Worm (Caenorhabditis elegans) whole organism, late embryonic: ENCODE data around the gene vha-14.

Source experiments
- F13H6.1 ChIP-seq: sonication (generic microtip); optimal IDR thresholded peaks from 2 replicates; lab custom pipeline; 2016; ENCODE audit warnings: missing genetic modification characterization, missing compliant biosample characterization
- K02D7.2 ChIP-seq: sonication (generic microtip); optimal IDR thresholded peaks from 2 replicates; lab custom pipeline; 2017; ENCODE audit warnings: mild to moderate bottlenecking, missing genetic modification characterization, missing compliant biosample characterization
- T23F11.4 ChIP-seq: fragments of 200-800 bp; sonication (Bioruptor generic); optimal IDR thresholded peaks from 2 replicates; lab custom pipeline; 2018; ENCODE audit warnings: mild to moderate bottlenecking, missing genetic modification characterization, missing compliant biosample characterization
- ceh-19 ChIP-seq: fragments of 200-800 bp; sonication (Bioruptor generic); optimal IDR thresholded peaks from 2 replicates; lab custom pipeline; 2018; ENCODE audit warnings: mild to moderate bottlenecking, missing genetic modification characterization, missing compliant biosample characterization
- ceh-30 ChIP-seq: fragments of 150-350 bp; optimal IDR thresholded peaks from 2 replicates; lab custom pipeline; 2014; ENCODE audit warnings: missing biosample characterization, missing genetic modification characterization
- ceh-34 ChIP-seq: sonication (generic microtip); optimal IDR thresholded peaks from 2 replicates; lab custom pipeline; 2016; ENCODE audit warnings: mild to moderate bottlenecking, missing genetic modification characterization, missing compliant biosample characterization
- ceh-45 ChIP-seq: fragments of 200-800 bp; sonication (Bioruptor generic); IDR thresholded peaks from 2 replicates; pipeline ENCODE4 v1.3.6; 2022; ENCODE audit warnings: missing genetic modification reagents, missing genetic modification characterization, missing compliant biosample characterization
- ceh-48 ChIP-seq: sonication (generic microtip); optimal IDR thresholded peaks from 2 replicates; lab custom pipeline; 2016; ENCODE audit warnings: missing genetic modification characterization, inconsistent platforms, missing compliant biosample characterization
- ceh-6 ChIP-seq: fragments of 200-800 bp; sonication (Bioruptor generic); optimal IDR thresholded peaks from 2 replicates; lab custom pipeline; 2018; ENCODE audit warnings: mild to moderate bottlenecking, missing genetic modification characterization, missing compliant biosample characterization
- dve-1 ChIP-seq: sonication (generic microtip); optimal IDR thresholded peaks from 2 replicates; lab custom pipeline; 2017; ENCODE audit warnings: antibody characterized with exemption, mild to moderate bottlenecking, missing genetic modification characterization, missing compliant biosample characterization
- elt-2 ChIP-seq: sonication (generic microtip); optimal IDR thresholded peaks from 2 replicates; lab custom pipeline; 2016; ENCODE audit warnings: missing genetic modification reagents, missing genetic modification characterization, missing compliant biosample characterization
- ets-4 ChIP-seq: sonication (generic microtip); optimal IDR thresholded peaks from 2 replicates; lab custom pipeline; 2016; ENCODE audit warnings: missing genetic modification characterization, missing compliant biosample characterization
- fax-1 ChIP-seq: sonication (generic microtip); optimal IDR thresholded peaks from 2 replicates; lab custom pipeline; 2016; ENCODE audit warnings: missing genotype, missing genetic modification characterization, missing compliant biosample characterization
- fkh-10 ChIP-seq: fragments of 150-350 bp; optimal IDR thresholded peaks from 2 replicates; lab custom pipeline; 2014; ENCODE audit warnings: missing biosample characterization, missing genetic modification reagents, missing genetic modification characterization
- gmeb-2 ChIP-seq: sonication (generic microtip); optimal IDR thresholded peaks from 2 replicates; lab custom pipeline; 2016; ENCODE audit warnings: missing genetic modification characterization, inconsistent platforms, missing compliant biosample characterization
- hlh-13 ChIP-seq: fragments of 200-800 bp; sonication (Bioruptor generic); optimal IDR thresholded peaks from 2 replicates; lab custom pipeline; 2018; ENCODE audit warnings: mild to moderate bottlenecking, missing genetic modification characterization, missing compliant biosample characterization
- hlh-30 ChIP-seq: sonication (generic microtip); optimal IDR thresholded peaks from 2 replicates; lab custom pipeline; 2017; ENCODE audit warnings: antibody characterized with exemption, missing genetic modification characterization, missing compliant biosample characterization; ENCODE audit not compliant: insufficient read depth
- lim-6 ChIP-seq: sonication (generic microtip); optimal IDR thresholded peaks from 2 replicates; lab custom pipeline; 2016; ENCODE audit warnings: missing genetic modification characterization, missing compliant biosample characterization
- lin-11 ChIP-seq: fragments of 200-800 bp; sonication (Bioruptor generic); optimal IDR thresholded peaks from 2 replicates; lab custom pipeline; 2018; ENCODE audit warnings: mild to moderate bottlenecking, missing genetic modification characterization, missing compliant biosample characterization
- madf-2 ChIP-seq: sonication (generic microtip); optimal IDR thresholded peaks from 2 replicates; lab custom pipeline; 2017; ENCODE audit warnings: missing genetic modification characterization, missing compliant biosample characterization
- nfya-1 ChIP-seq: sonication (generic microtip); optimal IDR thresholded peaks from 2 replicates; lab custom pipeline; 2017; ENCODE audit warnings: missing genetic modification characterization, mild to moderate bottlenecking, missing compliant biosample characterization, antibody characterized with exemption, moderate library complexity
- nhr-11 ChIP-seq: fragments of 150-350 bp; optimal IDR thresholded peaks from 2 replicates; lab custom pipeline; 2014; ENCODE audit warnings: missing biosample characterization, missing genetic modification characterization
- nhr-232 ChIP-seq: sonication (generic microtip); optimal IDR thresholded peaks from 2 replicates; lab custom pipeline; 2016; ENCODE audit warnings: missing genetic modification characterization, missing compliant biosample characterization
- npax-4 ChIP-seq: sonication (generic microtip); optimal IDR thresholded peaks from 2 replicates; lab custom pipeline; 2016; ENCODE audit warnings: missing genetic modification characterization, missing compliant biosample characterization
- odd-2 ChIP-seq: sonication (generic microtip); optimal IDR thresholded peaks from 2 replicates; lab custom pipeline; 2017; ENCODE audit warnings: antibody characterized with exemption, mild to moderate bottlenecking, missing genetic modification characterization, missing compliant biosample characterization
- pha-4 ChIP-seq: fragments of 150-350 bp; optimal IDR thresholded peaks from 2 replicates; lab custom pipeline; 2018; ENCODE audit warnings: missing biosample characterization, missing genetic modification reagents, missing genetic modification characterization
- sox-2 ChIP-seq: fragments of 200-800 bp; sonication (Bioruptor generic); IDR thresholded peaks from 2 replicates; pipeline ENCODE4 v1.3.6; 2022; ENCODE audit warnings: missing genetic modification reagents, missing genetic modification characterization, missing compliant biosample characterization
- sox-4 ChIP-seq: sonication (generic microtip); optimal IDR thresholded peaks from 2 replicates; lab custom pipeline; 2017; ENCODE audit warnings: mild to moderate bottlenecking, missing genetic modification characterization, inconsistent platforms, missing compliant biosample characterization
- tbx-2 ChIP-seq: sonication (generic microtip); optimal IDR thresholded peaks from 2 replicates; lab custom pipeline; 2016; ENCODE audit warnings: missing genetic modification characterization, missing compliant biosample characterization
- ttx-3 ChIP-seq: sonication (generic microtip); optimal IDR thresholded peaks from 2 replicates; lab custom pipeline; 2016; ENCODE audit warnings: missing genetic modification reagents, missing genetic modification characterization, missing compliant biosample characterization
- unc-3 ChIP-seq, 2 experiments: fragments of 200-800 bp in 1 of 2; sonication (Bioruptor generic) in 1 of 2; sonication (generic microtip) in 1 of 2; conservative IDR thresholded peaks in 1 of 2; optimal IDR thresholded peaks in 1 of 2; 2 replicates each; pipeline versions ENCODE4 v1.3.6 to Lab custom; 2016 to 2022; ENCODE audit warnings: missing compliant biosample characterization in 2 of 2, missing genetic modification characterization in 2 of 2, missing genetic modification reagents in 1 of 2
- unc-42 ChIP-seq: sonication (generic microtip); optimal IDR thresholded peaks from 2 replicates; lab custom pipeline; 2016; ENCODE audit warnings: missing genotype, missing genetic modification characterization, missing compliant biosample characterization
- unc-55 ChIP-seq: sonication (generic microtip); optimal IDR thresholded peaks from 2 replicates; lab custom pipeline; 2017; ENCODE audit warnings: missing biosample characterization, missing genetic modification reagents, missing genetic modification characterization
- unc-86 ChIP-seq: sonication (generic microtip); optimal IDR thresholded peaks from 2 replicates; lab custom pipeline; 2016; ENCODE audit warnings: missing genetic modification characterization, missing compliant biosample characterization
- zip-5 ChIP-seq: sonication (generic microtip); optimal IDR thresholded peaks from 2 replicates; lab custom pipeline; 2016; ENCODE audit warnings: missing genetic modification characterization, missing compliant biosample characterization

Gene vha-14

ce11 chrIII:9467857-9468256 lies 40.0 kb upstream of the vha-14 start, which contains the start of gene tag-342:
Gene tag-342 (plus strand): TSS chrIII:9468157.
- TF ChIP-seq T23F11.4 (GFP tag; lab: Kevin White, UChicago) (no peak), odd-2 (tag; lab: Kevin White, UChicago) (no peak), ceh-19 (GFP tag; lab: Kevin White, UChicago) (no peak), ceh-30 (tag; lab: Kevin White, UChicago) (no peak), zip-5 (tag; lab: Kevin White, UChicago) (no peak), ceh-6 (GFP tag; lab: Kevin White, UChicago) (no peak), ceh-45 (no peak), unc-42 (tag; lab: Kevin White, UChicago) (no peak), nhr-11 (no peak), unc-55 (GFP tag; lab: Kevin White, UChicago) (no peak), ceh-34 (no peak), tbx-2 (tag; lab: Kevin White, UChicago) (no peak)

- TF ChIP-seq dve-1 (tag; lab: Kevin White, UChicago): no peak
- TF ChIP-seq gmeb-2 (tag; lab: Kevin White, UChicago): no peak
- TF ChIP-seq unc-42 (tag; lab: Kevin White, UChicago): no peak
- TF ChIP-seq unc-3 (GFP tag; conservative IDR thresholded peaks at IDR 0.05; lab: Robert Waterston, UW): no peak
- no peak for TF ChIP-seq unc-3 (tag; optimal IDR thresholded peaks at IDR 0.05; lab: Kevin White, UChicago)
- TF ChIP-seq lim-6 (tag; lab: Kevin White, UChicago): no peak
- TF ChIP-seq ceh-45: no peak
- no peak for TF ChIP-seq K02D7.2 (tag; lab: Kevin White, UChicago)
- no peak for TF ChIP-seq ceh-30 (tag; lab: Kevin White, UChicago)
- no peak for TF ChIP-seq elt-2 (tag; lab: Kevin White, UChicago)
- TF ChIP-seq ceh-48 (tag; lab: Kevin White, UChicago): no peak
- no peak for TF ChIP-seq ets-4
- TF ChIP-seq fax-1 (tag; lab: Kevin White, UChicago): no peak
- TF ChIP-seq, all 69 proteins: peak for 0
Observed at ce11 chrIII:9471996-9472395, 35.9 kb upstream of the vha-14 start.

ce11 chrIII:9472464-9472863 lies 35.4 kb upstream of the vha-14 start:
- no peak for TF ChIP-seq hlh-30 (tag; lab: Kevin White, UChicago)
- TF ChIP-seq nhr-232 (tag; lab: Kevin White, UChicago): no peak
- TF ChIP-seq fkh-10 (GFP tag; lab: Kevin White, UChicago): no peak
- no peak for TF ChIP-seq unc-86 (tag; lab: Kevin White, UChicago)
- TF ChIP-seq ceh-30 (tag; lab: Kevin White, UChicago): no peak
- no peak for TF ChIP-seq npax-4
- TF ChIP-seq nfya-1 (tag; lab: Kevin White, UChicago): no peak
- TF ChIP-seq lin-11 (tag; lab: Kevin White, UChicago): no peak
- no peak for TF ChIP-seq ttx-3
- no peak for TF ChIP-seq madf-2 (tag; lab: Kevin White, UChicago)
- TF ChIP-seq ceh-19 (GFP tag; lab: Kevin White, UChicago): no peak
- no peak for TF ChIP-seq elt-2 (tag; lab: Kevin White, UChicago)
- TF ChIP-seq, all 69 proteins: peak for 0

DNA sequence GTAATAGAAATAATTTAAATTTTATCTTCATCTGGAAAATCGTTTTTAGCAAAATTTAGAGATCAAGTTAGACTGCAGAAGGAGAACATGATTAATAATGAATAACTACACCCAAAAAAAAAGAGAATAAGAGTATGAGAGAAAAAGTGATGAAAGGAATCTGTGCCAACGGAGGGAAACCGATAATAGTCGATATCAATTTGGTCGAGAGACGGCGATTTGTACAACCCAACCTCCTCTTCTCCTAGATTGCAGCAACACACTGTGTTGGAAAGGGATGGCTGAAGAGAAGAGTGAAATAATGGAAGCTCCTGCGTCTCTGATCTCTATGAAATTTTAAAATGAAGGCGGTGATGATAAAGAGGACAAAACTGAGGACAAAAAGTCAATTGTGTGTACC lies 33.4 kb upstream of the vha-14 start:
- TF ChIP-seq F13H6.1 (tag; lab: Kevin White, UChicago): no peak
- peak; percentile 1 for TF ChIP-seq elt-2 (tag; lab: Kevin White, UChicago)

ce11 chrIII:9476564-9476963 lies 31.3 kb upstream of the vha-14 start:
- no peak for TF ChIP-seq pha-4 (tag; lab: Kevin White, UChicago)
- no peak for TF ChIP-seq ceh-6 (GFP tag; lab: Kevin White, UChicago)
- TF ChIP-seq sox-4 (tag; lab: Kevin White, UChicago): no peak
- no peak for TF ChIP-seq sox-2 (GFP tag; lab: Robert Waterston, UW)
- TF ChIP-seq hlh-13 (GFP tag; lab: Kevin White, UChicago): no peak
